Worm (Caenorhabditis elegans): Measurements from ENCODE around the gene srh-255.

Gene srh-255

ce11 chrV:17100829-17101228 lies 36.1 kb downstream of the srh-255 start, which contains the start of gene ZK218.5:
Gene ZK218.5, plus strand, starts transcription at chrV:17101129.
- no peak for TF ChIP-seq fax-1 (tag; optimal IDR thresholded peaks at IDR 0.05)
- no peak for TF ChIP-seq T23F11.4 (GFP tag; optimal IDR thresholded peaks at IDR 0.05)
- TF ChIP-seq F13H6.1 (tag; optimal IDR thresholded peaks at IDR 0.05) = no peak
- no peak for TF ChIP-seq mec-3 (tag; optimal IDR thresholded peaks at IDR 0.05; ENCODE audit: borderline replicate concordance)
- TF ChIP-seq nhr-232 (tag; optimal IDR thresholded peaks at IDR 0.05) = no peak
- no peak for TF ChIP-seq unc-3 (GFP tag; conservative IDR thresholded peaks at IDR 0.05)
- TF ChIP-seq unc-3 (tag; optimal IDR thresholded peaks at IDR 0.05) = no peak
- TF ChIP-seq ztf-16 (tag; optimal IDR thresholded peaks at IDR 0.05) = no peak
- no peak for TF ChIP-seq ama-1 (optimal IDR thresholded peaks at IDR 0.05)
- no peak for TF ChIP-seq elt-4 (tag; optimal IDR thresholded peaks at IDR 0.05)
- TF ChIP-seq ttx-3 (tag; optimal IDR thresholded peaks at IDR 0.05) = no peak
- TF ChIP-seq dmd-4 (tag; optimal IDR thresholded peaks at IDR 0.05; ENCODE audit: borderline replicate concordance) = no peak
- TF ChIP-seq hlh-30 (tag; optimal IDR thresholded peaks at IDR 0.05; ENCODE audit: insufficient read depth) = no peak
- no peak for TF ChIP-seq hlh-13 (GFP tag; optimal IDR thresholded peaks at IDR 0.05)
- TF ChIP-seq pat-9 (tag; optimal IDR thresholded peaks at IDR 0.05) = no peak
- TF ChIP-seq npax-4 (tag; optimal IDR thresholded peaks at IDR 0.05) = no peak
- TF ChIP-seq ref-2 (tag; optimal IDR thresholded peaks at IDR 0.05) = no peak
- TF ChIP-seq C08G9.2 (tag; optimal IDR thresholded peaks at IDR 0.05) = no peak
- TF ChIP-seq sox-2 (GFP tag; IDR thresholded peaks at IDR 0.05) = no peak
- TF ChIP-seq nhr-11 (tag; optimal IDR thresholded peaks at IDR 0.05) = no peak
- TF ChIP-seq pha-2 (tag; optimal IDR thresholded peaks at IDR 0.05) = no peak

DNA sequence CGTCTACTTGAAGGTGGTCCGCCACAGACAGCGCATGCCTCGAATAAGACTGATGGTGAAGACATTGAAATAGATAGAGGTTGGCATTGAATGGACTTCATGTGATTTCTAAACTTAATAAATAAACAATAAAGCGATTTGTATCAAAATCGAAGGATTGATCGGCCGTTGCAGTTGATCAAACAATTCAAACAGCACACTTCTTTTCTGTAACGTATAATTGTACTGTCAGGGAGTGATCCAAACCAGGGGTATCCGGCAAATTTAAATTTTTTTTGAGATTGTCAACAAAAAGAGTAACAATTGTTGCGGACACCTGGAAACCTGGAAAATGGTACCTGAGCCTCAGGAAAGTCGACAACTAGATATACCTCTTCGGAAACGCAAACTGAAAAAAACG lies 39.8 kb downstream of the srh-255 start, which contains the start of gene nhr-248:
Gene nhr-248, minus strand, starts transcription at position 101 of the 400 bp plus-strand sequence.
- TF ChIP-seq ceh-22 (tag; optimal IDR thresholded peaks at IDR 0.05) (no peak), nhr-232 (tag; optimal IDR thresholded peaks at IDR 0.05) (no peak), mec-3 (tag; optimal IDR thresholded peaks at IDR 0.05; ENCODE audit: borderline replicate concordance) (no peak), C08G9.2 (tag; optimal IDR thresholded peaks at IDR 0.05) (no peak), pax-1 (tag; optimal IDR thresholded peaks at IDR 0.05) (no peak), ceh-2 (tag; optimal IDR thresholded peaks at IDR 0.05) (no peak), unc-55 (GFP tag; optimal IDR thresholded peaks at IDR 0.05) (no peak), che-1 (tag; optimal IDR thresholded peaks at IDR 0.05) (no peak), rnt-1 (tag; optimal IDR thresholded peaks at IDR 0.05) (no peak)

- TF ChIP-seq sdc-2 (tag; optimal IDR thresholded peaks at IDR 0.05) (no peak), hlh-8 (tag; optimal IDR thresholded peaks at IDR 0.05) (no peak), F13H6.1 (tag; optimal IDR thresholded peaks at IDR 0.05) (no peak), ceh-6 (GFP tag; optimal IDR thresholded peaks at IDR 0.05) (no peak), ceh-24 (tag; optimal IDR thresholded peaks at IDR 0.05) (no peak), dmd-4 (tag; optimal IDR thresholded peaks at IDR 0.05; ENCODE audit: borderline replicate concordance) (no peak), odd-2 (tag; optimal IDR thresholded peaks at IDR 0.05) (no peak), gmeb-2 (tag; optimal IDR thresholded peaks at IDR 0.05) (no peak)
Observed at ce11 chrV:17105483-17105882, 40.7 kb downstream of the srh-255 start, which contains the start of gene ZK218.7. Gene ZK218.7, plus strand, starts transcription at chrV:17105783.

- no peak for TF ChIP-seq tbx-2 (tag; optimal IDR thresholded peaks at IDR 0.05)
- TF ChIP-seq ceh-2 (tag; optimal IDR thresholded peaks at IDR 0.05) = no peak
- no peak for TF ChIP-seq ref-2 (tag; optimal IDR thresholded peaks at IDR 0.05)
- no peak for TF ChIP-seq ceh-18 (tag; optimal IDR thresholded peaks at IDR 0.05)
- TF ChIP-seq pros-1 (tag; optimal IDR thresholded peaks at IDR 0.05) = no peak
Observed at ce11 chrV:17108310-17108709, 43.5 kb downstream of the srh-255 start, which contains the start of gene ZK218.11. Gene ZK218.11, minus strand, starts transcription at chrV:17108410.
